Fruit fly (Drosophila melanogaster): Measurements from ENCODE around the gene wntD.

Gene wntD

DNA sequence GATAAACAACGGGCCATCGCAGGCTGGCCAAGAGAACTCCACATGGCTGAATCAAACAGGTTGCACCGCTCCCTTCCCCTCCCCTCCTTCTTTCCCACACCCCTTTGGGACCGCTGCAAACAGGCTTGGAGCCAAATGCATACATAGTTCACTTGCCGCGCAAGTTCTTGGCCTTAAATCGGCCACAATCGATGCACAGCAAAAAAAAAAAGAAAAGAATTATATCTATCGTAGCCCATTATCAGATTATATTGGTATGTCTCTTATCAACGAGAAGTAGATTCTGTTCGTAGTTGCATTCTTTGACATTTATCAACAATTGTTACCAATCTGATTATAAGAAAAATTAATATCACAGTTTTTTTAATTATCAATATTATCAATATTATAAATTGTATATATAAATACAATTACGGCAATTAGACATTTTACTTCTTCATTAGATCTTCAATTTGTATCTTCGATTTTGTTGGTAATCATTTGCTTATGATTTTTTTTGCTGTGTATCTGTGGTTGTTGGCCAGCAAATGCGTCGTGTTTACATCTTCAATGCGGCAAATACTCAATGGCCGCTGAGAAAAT is 12.4 kb upstream of the wntD start (continued):
- TF ChIP-seq CG5180 (GFP tag; optimal IDR thresholded peaks at IDR 0.05) (peak; percentile 22), vfl (GFP tag; optimal IDR thresholded peaks at IDR 0.05) (no peak), Atf3 (GFP tag; optimal IDR thresholded peaks at IDR 0.05) (no peak), Poxn (GFP tag; IDR thresholded peaks at IDR 0.05) (no peak), MESR4 (GFP tag; optimal IDR thresholded peaks at IDR 0.05) (no peak), cwo (GFP tag; optimal IDR thresholded peaks at IDR 0.05) (no peak), ham (GFP tag; IDR thresholded peaks at IDR 0.05) (no peak), exex (tag; optimal IDR thresholded peaks at IDR 0.05) (no peak), Bdp1 (GFP tag; optimal IDR thresholded peaks at IDR 0.05) (no peak), Hr39 (optimal IDR thresholded peaks at IDR 0.05) (no peak), CG14710 (tag; optimal IDR thresholded peaks at IDR 0.05) (peak; percentile 87), CG2875 (GFP tag; optimal IDR thresholded peaks at IDR 0.05) (peak; percentile 48), trh (GFP tag; optimal IDR thresholded peaks at IDR 0.05) (no peak), zen (tag; optimal IDR thresholded peaks at IDR 0.05) (no peak), lab (GFP tag; optimal IDR thresholded peaks at IDR 0.05) (no peak), CG12155 (GFP tag; optimal IDR thresholded peaks at IDR 0.05) (no peak), z (GFP tag; IDR thresholded peaks at IDR 0.05) (no peak), CG16863 (GFP tag; optimal IDR thresholded peaks at IDR 0.05) (no peak), CG3281 (GFP tag; optimal IDR thresholded peaks at IDR 0.05) (no peak), disco-r (GFP tag; optimal IDR thresholded peaks at IDR 0.05) (no peak), CG16815 (GFP tag; optimal IDR thresholded peaks at IDR 0.05) (peak; percentile 23), CoRest (tag; optimal IDR thresholded peaks at IDR 0.05) (peak; percentile 72), Tbp (GFP tag; optimal IDR thresholded peaks at IDR 0.05) (no peak), CG13894 (tag; optimal IDR thresholded peaks at IDR 0.05) (no peak), NC2β (GFP tag; optimal IDR thresholded peaks at IDR 0.05) (no peak), her (GFP tag; optimal IDR thresholded peaks at IDR 0.05) (no peak), CG7556 (GFP tag; optimal IDR thresholded peaks at IDR 0.05) (peak; percentile 69), Hr78 (GFP tag; optimal IDR thresholded peaks at IDR 0.05) (peak in 1 of 2 experiments; percentile 29), CG18764 (GFP tag; optimal IDR thresholded peaks at IDR 0.05) (no peak), Atf6 (GFP tag; IDR thresholded peaks at IDR 0.05) (no peak), nmo (GFP tag; optimal IDR thresholded peaks at IDR 0.05) (peak; percentile 77), bowl (GFP tag; IDR thresholded peaks at IDR 0.05) (no peak), dan (GFP tag; IDR thresholded peaks at IDR 0.05) (no peak), ase (GFP tag; IDR thresholded peaks at IDR 0.05) (no peak), CG4707 (GFP tag; optimal IDR thresholded peaks at IDR 0.05) (no peak), otp (GFP tag; IDR thresholded peaks at IDR 0.05) (no peak), Dad (GFP tag; optimal IDR thresholded peaks at IDR 0.05) (no peak), CG15479 (GFP tag; optimal IDR thresholded peaks at IDR 0.05) (no peak), CG30403 (GFP tag; optimal IDR thresholded peaks at IDR 0.05) (peak; percentile 48), CG8290 (GFP tag; optimal IDR thresholded peaks at IDR 0.05) (no peak), CG8290 (tag; optimal IDR thresholded peaks at IDR 0.05) (no peak), Eip74EF (GFP tag; optimal IDR thresholded peaks at IDR 0.05) (peak in 1 of 2 experiments; percentile 45), ewg (GFP tag; optimal IDR thresholded peaks at IDR 0.05) (peak; percentile 16), cato (GFP tag; optimal IDR thresholded peaks at IDR 0.05; ENCODE audit: borderline replicate concordance) (no peak), CG30020 (tag; optimal IDR thresholded peaks at IDR 0.05) (no peak), dati (GFP tag; IDR thresholded peaks at IDR 0.05) (no peak), lmd (GFP tag; IDR thresholded peaks at IDR 0.05) (peak; percentile 20; the same call in 1 of the 2 replicates), Gug (GFP tag; IDR thresholded peaks at IDR 0.05) (no peak), CTCF (GFP tag; optimal IDR thresholded peaks at IDR 0.05) (no peak), Pdp1 (GFP tag; optimal IDR thresholded peaks at IDR 0.05) (no peak), Sox102F (GFP tag; optimal IDR thresholded peaks at IDR 0.05) (peak; percentile 43), CG3065 (GFP tag; optimal IDR thresholded peaks at IDR 0.05) (no peak)
